Fruit fly (Drosophila melanogaster) whole organism, adult: ENCODE data around the gene CG11700.

Experiments used
- CG11617 ChIP-seq: fragments of 200-800 bp; sonication (Bioruptor generic); optimal IDR thresholded peaks from 2 replicates; lab custom pipeline; 2017; ENCODE audit warnings: mild to moderate bottlenecking, missing biosample characterization, missing genetic modification reagents, missing genetic modification characterization
- CG33017 ChIP-seq: fragments of 200-800 bp; sonication (Bioruptor generic); optimal IDR thresholded peaks from 2 replicates; lab custom pipeline; 2018; ENCODE audit warnings: missing biosample characterization, mild to moderate bottlenecking, missing genetic modification characterization, moderate library complexity
- pad ChIP-seq: fragments of 200-800 bp; sonication (Bioruptor generic); optimal IDR thresholded peaks from 3 replicates; lab custom pipeline; 2017; ENCODE audit warnings: missing biosample characterization, missing genetic modification characterization, mild to moderate bottlenecking, moderate library complexity, missing genetic modification reagents
- toe ChIP-seq: fragments of 200-800 bp; sonication (Bioruptor generic); optimal IDR thresholded peaks from 2 replicates; lab custom pipeline; 2016; ENCODE audit warnings: missing biosample characterization, missing genetic modification characterization

DNA sequence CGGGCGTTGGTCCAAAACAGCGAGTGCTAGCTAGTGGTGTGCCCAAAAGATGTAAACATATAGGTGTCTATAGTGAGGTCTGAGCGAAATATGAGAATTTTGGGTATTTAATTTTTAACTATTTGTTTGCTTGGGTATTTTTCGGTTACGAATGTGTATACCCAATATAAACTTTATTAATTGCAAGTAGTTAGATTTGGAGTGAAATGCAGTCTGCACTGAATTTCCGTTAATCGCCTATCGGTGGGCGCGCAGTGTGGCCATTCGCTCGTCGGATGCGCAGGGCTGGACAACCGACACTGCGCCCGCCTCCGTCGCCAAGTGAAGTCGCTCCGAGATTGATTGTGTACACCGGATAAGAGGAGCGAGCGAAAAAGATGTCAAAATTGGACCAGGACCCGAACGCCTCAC is 11.8 kb upstream of the CG11700 start, which contains the start of the genes CG15891 and CG3815:
- TF ChIP-seq CG11617 (GFP tag; lab: Kevin White, UChicago): peak; percentile 69
- peak; percentile 59 for TF ChIP-seq pad (GFP tag; lab: Kevin White, UChicago)
- no peak for TF ChIP-seq toe (GFP tag; lab: Kevin White, UChicago)
- peak; percentile 9 for TF ChIP-seq CG33017 (tag; lab: Kevin White, UChicago)
